Fruit fly (Drosophila melanogaster) whole organism, embryonic: ENCODE results near the gene Arpc3A.

Source experiments
- Antp ChIP-seq: fragments of 200-800 bp; sonication (Bioruptor generic); optimal IDR thresholded peaks from 3 replicates; lab custom pipeline; 2016; ENCODE audit warnings: missing biosample characterization, missing genetic modification characterization
- CG10147 ChIP-seq: fragments of 200-800 bp; sonication (Bioruptor generic); optimal IDR thresholded peaks from 2 replicates; lab custom pipeline; 2019; ENCODE audit warnings: missing biosample characterization, mild to moderate bottlenecking, missing genetic modification characterization, moderate library complexity
- CG10431 ChIP-seq: fragments of 200-800 bp; sonication (Bioruptor generic); optimal IDR thresholded peaks from 3 replicates; lab custom pipeline; 2018; ENCODE audit warnings: missing biosample characterization, mild to moderate bottlenecking, missing genetic modification characterization
- CG10543 ChIP-seq: fragments of 200-800 bp; sonication (Bioruptor generic); optimal IDR thresholded peaks from 3 replicates; lab custom pipeline; 2017; ENCODE audit warnings: missing biosample characterization, mild to moderate bottlenecking, missing genetic modification characterization, moderate library complexity
- CG12299 ChIP-seq: fragments of 200-800 bp; sonication (Bioruptor generic); optimal IDR thresholded peaks from 2 replicates; lab custom pipeline; 2018; ENCODE audit warnings: missing biosample characterization, mild to moderate bottlenecking, missing genetic modification characterization
- CG15601 ChIP-seq: fragments of 200-800 bp; sonication (Bioruptor generic); optimal IDR thresholded peaks from 3 replicates; lab custom pipeline; 2019; ENCODE audit warnings: missing biosample characterization, mild to moderate bottlenecking, missing genetic modification characterization, moderate library complexity
- CG1602 ChIP-seq: fragments of 200-800 bp; sonication (Bioruptor generic); optimal IDR thresholded peaks from 3 replicates; lab custom pipeline; 2016; ENCODE audit warnings: missing biosample characterization, missing genetic modification characterization
- CG17612 ChIP-seq: fragments of 200-800 bp; sonication (Bioruptor generic); IDR thresholded peaks from 2 replicates; pipeline ENCODE4 v1.3.6; 2022; ENCODE audit warnings: missing biosample characterization, missing genetic modification characterization
- CG2116 ChIP-seq: fragments of 200-800 bp; sonication (Bioruptor generic); optimal IDR thresholded peaks from 3 replicates; lab custom pipeline; 2018; ENCODE audit warnings: missing biosample characterization, mild to moderate bottlenecking, missing genetic modification characterization
- CG30020 ChIP-seq: fragments of 200-800 bp; optimal IDR thresholded peaks from 2 replicates; lab custom pipeline; 2019; ENCODE audit warnings: missing biosample characterization, mild to moderate bottlenecking, missing genetic modification characterization, moderate library complexity
- CG3065 ChIP-seq: fragments of 200-800 bp; sonication (Bioruptor generic); optimal IDR thresholded peaks from 2 replicates; lab custom pipeline; 2016; ENCODE audit warnings: missing biosample characterization, missing genetic modification characterization
- CG32532 ChIP-seq: fragments of 200-800 bp; sonication (Bioruptor generic); IDR thresholded peaks from 2 replicates; pipeline ENCODE4 v1.3.6; 2022; ENCODE audit warnings: missing biosample characterization, missing genetic modification characterization
- CG3281 ChIP-seq: fragments of 200-800 bp; sonication (Bioruptor generic); optimal IDR thresholded peaks from 3 replicates; lab custom pipeline; 2017; ENCODE audit warnings: missing biosample characterization, mild to moderate bottlenecking, missing genetic modification characterization
- CG33557 ChIP-seq: fragments of 200-800 bp; sonication (Bioruptor generic); optimal IDR thresholded peaks from 2 replicates; lab custom pipeline; 2019; ENCODE audit warnings: missing biosample characterization, mild to moderate bottlenecking, missing genetic modification characterization, moderate library complexity
- CG6683 ChIP-seq: fragments of 200-800 bp; sonication (Bioruptor generic); optimal IDR thresholded peaks from 2 replicates; lab custom pipeline; 2017; ENCODE audit warnings: missing biosample characterization, mild to moderate bottlenecking, missing genetic modification characterization, missing genetic modification reagents
- CG6689 ChIP-seq: fragments of 200-800 bp; sonication (Bioruptor generic); IDR thresholded peaks from 2 replicates; pipeline ENCODE4 v1.3.6; 2022; ENCODE audit warnings: missing biosample characterization, missing genetic modification characterization
- CG7556 ChIP-seq: fragments of 200-800 bp; sonication (Bioruptor generic); optimal IDR thresholded peaks from 2 replicates; lab custom pipeline; 2017; ENCODE audit warnings: missing biosample characterization, mild to moderate bottlenecking, missing genetic modification characterization
- CG8388 ChIP-seq: fragments of 200-800 bp; sonication (Bioruptor generic); optimal IDR thresholded peaks from 2 replicates; lab custom pipeline; 2019; ENCODE audit warnings: missing biosample characterization, mild to moderate bottlenecking, missing genetic modification characterization, moderate library complexity
- CG8765 ChIP-seq: fragments of 200-800 bp; sonication (Bioruptor generic); IDR thresholded peaks from 2 replicates; pipeline ENCODE4 v1.3.6; 2022; ENCODE audit warnings: missing biosample characterization, missing genetic modification characterization
- Dll ChIP-seq: fragments of 200-800 bp; sonication (Bioruptor generic); IDR thresholded peaks from 4 replicates; pipeline ENCODE4 v1.3.6; 2022; ENCODE audit warnings: missing biosample characterization, missing genetic modification characterization; ENCODE audit not compliant: partially characterized antibody
- E2f1 ChIP-seq: fragments of 200-800 bp; sonication (Bioruptor generic); IDR thresholded peaks from 2 replicates; pipeline ENCODE4 v1.3.6; 2022; ENCODE audit warnings: missing biosample characterization, missing genetic modification characterization
- Fer2 ChIP-seq: fragments of 200-800 bp; sonication (Bioruptor generic); optimal IDR thresholded peaks from 2 replicates; lab custom pipeline; 2018; ENCODE audit warnings: missing biosample characterization, mild to moderate bottlenecking, missing genetic modification characterization, moderate library complexity
- GATAe ChIP-seq: fragments of 200-800 bp; sonication (Bioruptor generic); conservative IDR thresholded peaks from 2 replicates; pipeline ENCODE4 v1.3.6; 2022; ENCODE audit warnings: missing biosample characterization, missing genetic modification characterization
- H15 ChIP-seq: fragments of 200-800 bp; sonication (Bioruptor generic); IDR thresholded peaks from 3 replicates; pipeline ENCODE4 v1.3.6; 2022; ENCODE audit warnings: missing biosample characterization, missing genetic modification characterization
- H2.0 ChIP-seq: fragments of 200-800 bp; sonication (Bioruptor generic); IDR thresholded peaks from 2 replicates; pipeline ENCODE4 v1.3.6; 2022; ENCODE audit warnings: missing biosample characterization, missing genetic modification characterization
- Hsf ChIP-seq: fragments of 200-800 bp; sonication (Bioruptor generic); optimal IDR thresholded peaks from 3 replicates; lab custom pipeline; 2016; ENCODE audit warnings: missing biosample characterization, missing genetic modification characterization
- Lhr ChIP-seq: fragments of 200-800 bp; sonication (Bioruptor generic); optimal IDR thresholded peaks from 3 replicates; lab custom pipeline; 2017; ENCODE audit warnings: mild to moderate bottlenecking, missing biosample characterization, missing genetic modification reagents, missing genetic modification characterization
- Max ChIP-seq: fragments of 200-800 bp; sonication (Bioruptor generic); optimal IDR thresholded peaks from 2 replicates; lab custom pipeline; 2016; ENCODE audit warnings: missing biosample characterization, mild to moderate bottlenecking, missing genetic modification characterization
- Myb ChIP-seq: fragments of 200-800 bp; sonication (Bioruptor generic); optimal IDR thresholded peaks from 2 replicates; lab custom pipeline; 2016; ENCODE audit warnings: missing biosample characterization, missing genetic modification characterization
- Nf-YB ChIP-seq: fragments of 200-800 bp; sonication (Bioruptor generic); optimal IDR thresholded peaks from 3 replicates; lab custom pipeline; 2019; ENCODE audit warnings: missing biosample characterization, mild to moderate bottlenecking, missing genetic modification characterization, moderate library complexity
- Oaz ChIP-seq: fragments of 200-800 bp; sonication (Bioruptor generic); IDR thresholded peaks from 2 replicates; pipeline ENCODE4 v1.3.6; 2022; ENCODE audit warnings: missing biosample characterization, missing genetic modification characterization
- Oli ChIP-seq: fragments of 200-800 bp; sonication (Bioruptor generic); optimal IDR thresholded peaks from 2 replicates; lab custom pipeline; 2018; ENCODE audit warnings: missing biosample characterization, mild to moderate bottlenecking, missing genetic modification characterization, moderate library complexity
- ab ChIP-seq: fragments of 200-800 bp; sonication (Bioruptor generic); optimal IDR thresholded peaks from 2 replicates; lab custom pipeline; 2016; ENCODE audit warnings: missing biosample characterization, missing genetic modification characterization
- chinmo ChIP-seq: fragments of 200-800 bp; sonication (Bioruptor generic); IDR thresholded peaks from 4 replicates; pipeline ENCODE4 v1.3.6; 2022; ENCODE audit warnings: missing biosample characterization, missing genetic modification characterization; ENCODE audit not compliant: partially characterized antibody
- chm ChIP-seq: fragments of 200-800 bp; sonication (Bioruptor generic); IDR thresholded peaks from 2 replicates; pipeline ENCODE4 v1.3.6; 2022; ENCODE audit warnings: missing biosample characterization, missing genetic modification characterization
- chn ChIP-seq: fragments of 200-800 bp; sonication (Bioruptor generic); optimal IDR thresholded peaks from 2 replicates; lab custom pipeline; 2016; ENCODE audit warnings: missing biosample characterization, missing genetic modification characterization
- emc ChIP-seq: fragments of 200-800 bp; sonication (Bioruptor generic); optimal IDR thresholded peaks from 2 replicates; lab custom pipeline; 2016; ENCODE audit warnings: missing biosample characterization, missing genetic modification characterization
- esg ChIP-seq: fragments of 200-800 bp; sonication (Bioruptor generic); conservative IDR thresholded peaks from 2 replicates; pipeline ENCODE4 v1.3.6; 2022; ENCODE audit warnings: missing biosample characterization, missing genetic modification characterization
- fd96Cb ChIP-seq: fragments of 200-800 bp; sonication (Bioruptor generic); optimal IDR thresholded peaks from 2 replicates; lab custom pipeline; 2018; ENCODE audit warnings: missing biosample characterization, mild to moderate bottlenecking, missing genetic modification characterization, moderate library complexity
- gce ChIP-seq: fragments of 200-800 bp; sonication (Bioruptor generic); IDR thresholded peaks from 3 replicates; pipeline ENCODE4 v1.3.6; 2022; ENCODE audit warnings: missing biosample characterization, missing genetic modification characterization
- pan ChIP-seq, 4 experiments: fragments of >200 bp in 3 of 4; fragments of 200-800 bp in 1 of 4; sonication (Bioruptor generic) in 1 of 4; optimal IDR thresholded peaks in 3 of 4; IDR thresholded peaks in 1 of 4; 2 replicates each; pipeline versions ENCODE4 v1.3.6 to Lab custom; 2017 to 2022; ENCODE audit warnings: missing biosample characterization in 2 of 4, missing genetic modification characterization in 2 of 4, mixed read lengths in 1 of 4
- pum ChIP-seq: fragments of 200-800 bp; sonication (Bioruptor generic); optimal IDR thresholded peaks from 2 replicates; lab custom pipeline; 2016; ENCODE audit warnings: missing biosample characterization, missing genetic modification characterization
- sens ChIP-seq: fragments of 200-800 bp; sonication (Bioruptor generic); peaks from one replicate; lab custom pipeline; 2016; ENCODE audit warnings: missing biosample characterization, missing genetic modification characterization
- slbo ChIP-seq: fragments of 200-800 bp; sonication (Bioruptor generic); IDR thresholded peaks from 2 replicates; pipeline ENCODE4 v1.3.6; 2022; ENCODE audit warnings: missing biosample characterization, missing genetic modification characterization
- tap ChIP-seq: fragments of 200-800 bp; optimal IDR thresholded peaks from 3 replicates; lab custom pipeline; 2019; ENCODE audit warnings: missing biosample characterization, mild to moderate bottlenecking, missing genetic modification characterization, moderate library complexity
- trem ChIP-seq: fragments of 200-800 bp; optimal IDR thresholded peaks from 3 replicates; lab custom pipeline; 2019; ENCODE audit warnings: missing biosample characterization, mild to moderate bottlenecking, missing genetic modification characterization, moderate library complexity
- unpg ChIP-seq: fragments of 200-800 bp; sonication (Bioruptor generic); optimal IDR thresholded peaks from 3 replicates; lab custom pipeline; 2018; ENCODE audit warnings: missing biosample characterization, mild to moderate bottlenecking, missing genetic modification characterization, moderate library complexity
- vnd ChIP-seq: fragments of 200-800 bp; sonication (Bioruptor generic); IDR thresholded peaks from 3 replicates; pipeline ENCODE4 v1.3.6; 2022; ENCODE audit warnings: missing biosample characterization, missing genetic modification characterization; ENCODE audit not compliant: partially characterized antibody

Arpc3A gene

dm6 chr3R:15836864-15837824 is 2.7 kb downstream of the Arpc3A start, which contains the start of the genes ND-23 and spn-E (continued):
- no peak for TF ChIP-seq CG10431 (GFP tag; lab: Kevin White, UChicago)
- no peak for TF ChIP-seq Oaz
- TF ChIP-seq Lhr: no peak
- TF ChIP-seq slbo (GFP tag; lab: Robert Waterston, UW): peak; percentile 68
- no peak for TF ChIP-seq CG3065 (GFP tag; lab: Kevin White, UChicago)
- TF ChIP-seq CG1602 (GFP tag; lab: Kevin White, UChicago): peak; percentile 49
- TF ChIP-seq CG8388 (GFP tag; lab: Kevin White, UChicago): peak; percentile 45
- 0 out of 2 replicates have a peak, but pooled peaks have one; percentile 14 for TF ChIP-seq GATAe
- TF ChIP-seq CG7556 (GFP tag; lab: Kevin White, UChicago): peak; percentile 44
- no peak for TF ChIP-seq Max (GFP tag; lab: Kevin White, UChicago)
- TF ChIP-seq fd96Cb (tag; lab: Kevin White, UChicago): no peak
- 0 out of 4 replicates have a peak, but pooled peaks have one; percentile 30 for TF ChIP-seq chinmo (GFP tag; lab: Robert Waterston, UW)
- TF ChIP-seq Oli: peak; percentile 11
- no peak for TF ChIP-seq Nf-YB (GFP tag; lab: Kevin White, UChicago)
- peak; percentile 53 for TF ChIP-seq Fer2 (tag; lab: Kevin White, UChicago)
- TF ChIP-seq ab (GFP tag; lab: Kevin White, UChicago): no peak
- no peak for TF ChIP-seq esg (GFP tag; lab: Robert Waterston, UW)
- TF ChIP-seq unpg: peak; percentile 58
- TF ChIP-seq chn (GFP tag; lab: Kevin White, UChicago): no peak
- peak; percentile 49 for TF ChIP-seq CG33557 (GFP tag; lab: Kevin White, UChicago)
- TF ChIP-seq CG30020 (tag; lab: Kevin White, UChicago): peak; percentile 63
- peak; percentile 47 for TF ChIP-seq CG10543 (GFP tag; lab: Kevin White, UChicago)
- TF ChIP-seq CG32532 (GFP tag; lab: Robert Waterston, UW): peak; percentile 55; the same call in 1 of the 2 replicates
- TF ChIP-seq E2f1 (GFP tag; lab: Robert Waterston, UW): peak; percentile 69
- TF ChIP-seq CG17612 (GFP tag; lab: Robert Waterston, UW): no peak
- no peak for TF ChIP-seq gce (GFP tag; lab: Robert Waterston, UW)
- TF ChIP-seq CG3281 (GFP tag; lab: Kevin White, UChicago): peak; percentile 24
- TF ChIP-seq CG12299 (tag; lab: Kevin White, UChicago): no peak
- no peak for TF ChIP-seq emc (GFP tag; lab: Kevin White, UChicago)
- no peak for TF ChIP-seq Antp
- no peak for TF ChIP-seq CG15601 (tag; lab: Kevin White, UChicago)
- no peak for TF ChIP-seq H15 (GFP tag; lab: Robert Waterston, UW)
- peak; percentile 33 for TF ChIP-seq sens (GFP tag; lab: Kevin White, UChicago)
- TF ChIP-seq trem (tag; lab: Kevin White, UChicago): peak; percentile 49
- TF ChIP-seq CG6683: no peak
- no peak; the same call in 1 of the 2 replicates for TF ChIP-seq H2.0
- peak; percentile 57; the same call in 1 of the 2 replicates for TF ChIP-seq CG6689
- peak; percentile 94 for TF ChIP-seq Dll (GFP tag; lab: Robert Waterston, UW)
- peak; percentile 76 for TF ChIP-seq CG2116 (GFP tag; lab: Kevin White, UChicago)
- no peak for TF ChIP-seq pum (GFP tag; lab: Kevin White, UChicago)
- no peak for TF ChIP-seq pan (optimal IDR thresholded peaks at IDR 0.05; lab: Kevin White, UChicago)
- TF ChIP-seq pan (GFP tag; optimal IDR thresholded peaks at IDR 0.05 in 1 of 2, IDR thresholded peaks at IDR 0.05 in 1 of 2): peak in 1 of 2 experiments; percentile 67
- no peak for TF ChIP-seq CG8765 (GFP tag; lab: Robert Waterston, UW)
- TF ChIP-seq Myb (GFP tag; lab: Kevin White, UChicago): peak; percentile 36
- TF ChIP-seq vnd (GFP tag; lab: Robert Waterston, UW): peak; percentile 58; the same call in 2 of the 3 replicates
- TF ChIP-seq tap: no peak
- TF ChIP-seq chm (GFP tag; lab: Robert Waterston, UW): no peak
- no peak for TF ChIP-seq Hsf (GFP tag; lab: Kevin White, UChicago)
- no peak for TF ChIP-seq CG10147 (GFP tag; lab: Kevin White, UChicago)
